Fruit fly (Drosophila melanogaster) whole organism, embryonic: ENCODE results near the gene Taf10.
A peak's percentile ranks its signal among the peaks of the same experiment; 100 is the strongest.

Source experiments
- Atf6 ChIP-seq: fragments of 200-800 bp; sonication (Bioruptor generic); IDR thresholded peaks from 2 replicates; pipeline ENCODE4 v1.3.6; 2022; ENCODE audit warnings: missing biosample characterization, missing genetic modification characterization
- C15 ChIP-seq: fragments of 200-800 bp; sonication (Bioruptor generic); IDR thresholded peaks from 3 replicates; pipeline ENCODE4 v1.3.6; 2022; ENCODE audit warnings: missing biosample characterization, missing genetic modification characterization
- CG10274 ChIP-seq: fragments of 200-800 bp; sonication (Bioruptor generic); optimal IDR thresholded peaks from 3 replicates; lab custom pipeline; 2017; ENCODE audit warnings: missing biosample characterization, mild to moderate bottlenecking, missing genetic modification characterization
- CG10366 ChIP-seq: fragments of 200-800 bp; sonication (Bioruptor generic); IDR thresholded peaks from 2 replicates; pipeline ENCODE4 v1.3.6; 2022; ENCODE audit warnings: missing biosample characterization, missing genetic modification characterization
- CG11085 ChIP-seq: fragments of 200-800 bp; sonication (Bioruptor generic); IDR thresholded peaks from 2 replicates; pipeline ENCODE4 v1.3.6; 2022; ENCODE audit warnings: missing biosample characterization, missing genetic modification characterization
- CG11093 ChIP-seq: fragments of 200-800 bp; sonication (Bioruptor generic); IDR thresholded peaks from 3 replicates; pipeline ENCODE4 v1.3.6; 2022; ENCODE audit warnings: missing biosample characterization, missing genetic modification characterization
- CG11456 ChIP-seq: fragments of 200-800 bp; sonication (Bioruptor generic); IDR thresholded peaks from 3 replicates; pipeline ENCODE4 v1.3.6; 2022; ENCODE audit warnings: missing biosample characterization, missing genetic modification characterization
- CG13624 ChIP-seq: fragments of 200-800 bp; sonication (Bioruptor generic); optimal IDR thresholded peaks from 2 replicates; lab custom pipeline; 2016; ENCODE audit warnings: missing biosample characterization, missing genetic modification characterization
- CG14014 ChIP-seq: fragments of 200-800 bp; sonication (Bioruptor generic); IDR thresholded peaks from 2 replicates; pipeline ENCODE4 v1.3.6; 2022; ENCODE audit warnings: missing biosample characterization, missing genetic modification characterization
- CG14667 ChIP-seq: fragments of 200-800 bp; sonication (Bioruptor generic); IDR thresholded peaks from 2 replicates; pipeline ENCODE4 v1.3.6; 2022; ENCODE audit warnings: missing biosample characterization, missing genetic modification characterization
- CG15479 ChIP-seq: fragments of 200-800 bp; sonication (Bioruptor generic); optimal IDR thresholded peaks from 3 replicates; lab custom pipeline; 2019; ENCODE audit warnings: missing biosample characterization, mild to moderate bottlenecking, missing genetic modification characterization, moderate library complexity
- CG16815 ChIP-seq: fragments of 200-800 bp; sonication (Bioruptor generic); optimal IDR thresholded peaks from 3 replicates; lab custom pipeline; 2017; ENCODE audit warnings: missing biosample characterization, mild to moderate bottlenecking, missing genetic modification characterization
- CG30431 ChIP-seq: fragments of 200-800 bp; sonication (Bioruptor generic); optimal IDR thresholded peaks from 2 replicates; lab custom pipeline; 2017; ENCODE audit warnings: missing biosample characterization, missing genetic modification characterization
- CG31224 ChIP-seq: fragments of 200-800 bp; sonication (Bioruptor generic); IDR thresholded peaks from 2 replicates; pipeline ENCODE4 v1.3.6; 2022; ENCODE audit warnings: missing biosample characterization, missing genetic modification characterization
- CG31365 ChIP-seq: fragments of 200-800 bp; sonication (Bioruptor generic); optimal IDR thresholded peaks from 2 replicates; lab custom pipeline; 2018; ENCODE audit warnings: missing biosample characterization, mild to moderate bottlenecking, missing genetic modification characterization
- CG32532 ChIP-seq: fragments of 200-800 bp; sonication (Bioruptor generic); IDR thresholded peaks from 2 replicates; pipeline ENCODE4 v1.3.6; 2022; ENCODE audit warnings: missing biosample characterization, missing genetic modification characterization
- CG34376 ChIP-seq: fragments of 200-800 bp; sonication (Bioruptor generic); optimal IDR thresholded peaks from 2 replicates; lab custom pipeline; 2018; ENCODE audit warnings: missing biosample characterization, mild to moderate bottlenecking, missing genetic modification characterization
- CG3726 ChIP-seq: fragments of 200-800 bp; sonication (Bioruptor generic); IDR thresholded peaks from 3 replicates; pipeline ENCODE4, ENCODE4 v1.3.6; 2022; ENCODE audit warnings: missing biosample characterization, missing genetic modification characterization
- CG4424 ChIP-seq: fragments of 200-800 bp; sonication (Bioruptor generic); optimal IDR thresholded peaks from 3 replicates; lab custom pipeline; 2016; ENCODE audit warnings: missing biosample characterization, missing genetic modification characterization
- CG4854 ChIP-seq: fragments of 200-800 bp; sonication (Bioruptor generic); optimal IDR thresholded peaks from 2 replicates; lab custom pipeline; 2016; ENCODE audit warnings: missing biosample characterization, missing genetic modification characterization, inconsistent platforms
- CG5245 ChIP-seq: fragments of 200-800 bp; sonication (Bioruptor generic); optimal IDR thresholded peaks from 3 replicates; lab custom pipeline; 2016; ENCODE audit warnings: missing biosample characterization, missing genetic modification characterization
- CG8089 ChIP-seq: fragments of 200-800 bp; sonication (Bioruptor generic); optimal IDR thresholded peaks from 3 replicates; lab custom pipeline; 2016; ENCODE audit warnings: missing biosample characterization, missing genetic modification characterization
- CG9437 ChIP-seq: fragments of 200-800 bp; sonication (Bioruptor generic); optimal IDR thresholded peaks from 2 replicates; lab custom pipeline; 2018; ENCODE audit warnings: missing biosample characterization, mild to moderate bottlenecking, missing genetic modification characterization
- Dip3 ChIP-seq: fragments of 200-800 bp; sonication (Bioruptor generic); optimal IDR thresholded peaks from 3 replicates; lab custom pipeline; 2016; ENCODE audit warnings: missing biosample characterization, missing genetic modification characterization
- ERR ChIP-seq: fragments of 200-800 bp; sonication (Bioruptor generic); optimal IDR thresholded peaks from 2 replicates; lab custom pipeline; 2016; ENCODE audit warnings: missing biosample characterization, missing genetic modification characterization
- Ets65A ChIP-seq: fragments of 200-800 bp; sonication (Bioruptor generic); peaks from one replicate; lab custom pipeline; 2016; ENCODE audit warnings: missing biosample characterization, missing genetic modification characterization
- GATAe ChIP-seq: fragments of 200-800 bp; sonication (Bioruptor generic); conservative IDR thresholded peaks from 2 replicates; pipeline ENCODE4 v1.3.6; 2022; ENCODE audit warnings: missing biosample characterization, missing genetic modification characterization
- HLH3B ChIP-seq: fragments of 200-800 bp; sonication (Bioruptor generic); IDR thresholded peaks from 2 replicates; pipeline ENCODE4 v1.3.6; 2022; ENCODE audit warnings: missing biosample characterization, missing genetic modification characterization
- Lim3 ChIP-seq: fragments of 200-800 bp; sonication (Bioruptor generic); IDR thresholded peaks from 2 replicates; pipeline ENCODE4 v1.3.6; 2022; ENCODE audit warnings: missing biosample characterization, missing genetic modification characterization
- MTF-1 ChIP-seq: fragments of 200-800 bp; sonication (Bioruptor generic); optimal IDR thresholded peaks from 2 replicates; lab custom pipeline; 2018; ENCODE audit warnings: missing biosample characterization, mild to moderate bottlenecking, missing genetic modification characterization, borderline replicate concordance
- Mad ChIP-seq: fragments of 200-800 bp; sonication (Bioruptor generic); optimal IDR thresholded peaks from 2 replicates; lab custom pipeline; 2016; ENCODE audit warnings: missing biosample characterization, missing genetic modification characterization
- Med ChIP-seq: fragments of 200-800 bp; sonication (Bioruptor generic); peaks from one replicate; lab custom pipeline; 2016; ENCODE audit warnings: missing biosample characterization, missing genetic modification characterization, mild to moderate bottlenecking, inconsistent platforms, moderate library complexity
- Mrtf ChIP-seq: fragments of 200-800 bp; sonication (Bioruptor generic); IDR thresholded peaks from 3 replicates; pipeline ENCODE4 v1.3.6; 2022; ENCODE audit warnings: missing biosample characterization, missing genetic modification characterization
- Myb ChIP-seq: fragments of 200-800 bp; sonication (Bioruptor generic); optimal IDR thresholded peaks from 2 replicates; lab custom pipeline; 2016; ENCODE audit warnings: missing biosample characterization, missing genetic modification characterization
- NC2α ChIP-seq: fragments of 200-800 bp; sonication (Bioruptor generic); optimal IDR thresholded peaks from 2 replicates; lab custom pipeline; 2016; ENCODE audit warnings: missing biosample characterization, missing genetic modification characterization
- NK7.1 ChIP-seq: fragments of 200-800 bp; sonication (Bioruptor generic); optimal IDR thresholded peaks from 3 replicates; lab custom pipeline; 2016; ENCODE audit warnings: missing biosample characterization, missing genetic modification characterization
- Nf-YC ChIP-seq: fragments of 200-800 bp; optimal IDR thresholded peaks from 3 replicates; lab custom pipeline; 2019; ENCODE audit warnings: missing biosample characterization, mild to moderate bottlenecking, missing genetic modification characterization, moderate library complexity
- chinmo ChIP-seq: fragments of 200-800 bp; sonication (Bioruptor generic); IDR thresholded peaks from 4 replicates; pipeline ENCODE4 v1.3.6; 2022; ENCODE audit warnings: missing biosample characterization, missing genetic modification characterization; ENCODE audit not compliant: partially characterized antibody
- dmrt99B ChIP-seq: fragments of 200-800 bp; sonication (Bioruptor generic); optimal IDR thresholded peaks from 2 replicates; lab custom pipeline; 2018; ENCODE audit warnings: missing biosample characterization, mild to moderate bottlenecking, missing genetic modification characterization, moderate library complexity
- dysf ChIP-seq: fragments of 200-800 bp; sonication (Bioruptor generic); IDR thresholded peaks from 3 replicates; pipeline ENCODE4 v1.3.6; 2022; ENCODE audit warnings: missing biosample characterization, missing genetic modification characterization
- gfzf ChIP-seq: fragments of 200-800 bp; sonication (Bioruptor generic); optimal IDR thresholded peaks from 2 replicates; lab custom pipeline; 2016; ENCODE audit warnings: missing biosample characterization, mild to moderate bottlenecking, missing genetic modification characterization, moderate library complexity
- hkb ChIP-seq, 2 experiments: fragments of 200-800 bp in 1 of 2; fragments of >200 bp in 1 of 2; sonication (Bioruptor generic) in 1 of 2; IDR thresholded peaks in 1 of 2; optimal IDR thresholded peaks in 1 of 2; 2 replicates each; pipeline versions ENCODE4 v1.3.6 to Lab custom; 2017 to 2022; ENCODE audit warnings: missing biosample characterization in 1 of 2, missing genetic modification characterization in 1 of 2
- ind ChIP-seq: fragments of 200-800 bp; sonication (Bioruptor generic); optimal IDR thresholded peaks from 3 replicates; lab custom pipeline; 2016; ENCODE audit warnings: missing biosample characterization, missing genetic modification characterization
- inv ChIP-seq: fragments of 200-800 bp; sonication (Bioruptor generic); IDR thresholded peaks from 2 replicates; pipeline ENCODE4 v1.3.6; 2022; ENCODE audit warnings: missing biosample characterization, missing genetic modification characterization; ENCODE audit not compliant: partially characterized antibody
- knrl ChIP-seq: fragments of 200-800 bp; sonication (Bioruptor generic); IDR thresholded peaks from 3 replicates; pipeline ENCODE4 v1.3.6; 2022; ENCODE audit warnings: missing biosample characterization, missing genetic modification characterization; ENCODE audit not compliant: partially characterized antibody
- nom ChIP-seq: fragments of 200-800 bp; sonication (Bioruptor generic); optimal IDR thresholded peaks from 2 replicates; lab custom pipeline; 2017; ENCODE audit warnings: missing biosample characterization, missing genetic modification characterization, mild to moderate bottlenecking, moderate library complexity, missing genetic modification reagents
- odd ChIP-seq: fragments of 200-800 bp; sonication (Bioruptor generic); optimal IDR thresholded peaks from 2 replicates; lab custom pipeline; 2017; ENCODE audit warnings: missing biosample characterization, mild to moderate bottlenecking, missing genetic modification characterization
- p53 ChIP-seq: fragments of 200-800 bp; sonication (Bioruptor generic); optimal IDR thresholded peaks from 2 replicates; lab custom pipeline; 2016; ENCODE audit warnings: missing biosample characterization, missing genetic modification characterization
- slbo ChIP-seq: fragments of 200-800 bp; sonication (Bioruptor generic); IDR thresholded peaks from 2 replicates; pipeline ENCODE4 v1.3.6; 2022; ENCODE audit warnings: missing biosample characterization, missing genetic modification characterization
- tgo ChIP-seq: fragments of 200-800 bp; sonication (Bioruptor generic); IDR thresholded peaks from 3 replicates; pipeline ENCODE4 v1.3.6; 2022; ENCODE audit warnings: missing biosample characterization, missing genetic modification characterization
- vnd ChIP-seq: fragments of 200-800 bp; sonication (Bioruptor generic); IDR thresholded peaks from 3 replicates; pipeline ENCODE4 v1.3.6; 2022; ENCODE audit warnings: missing biosample characterization, missing genetic modification characterization; ENCODE audit not compliant: partially characterized antibody
- yki ChIP-seq: fragments of >200 bp; optimal IDR thresholded peaks from 3 replicates; lab custom pipeline; 2018

The Taf10 gene

dm6 chr2L:2723100-2723499 lies 44.6 kb upstream of the Taf10 start (continued):
- no peak for TF ChIP-seq CG34376 (GFP tag; lab: Kevin White, UChicago)
- 0 out of 2 replicates have a peak, but pooled peaks have one; percentile 28 for TF ChIP-seq CG14014 (GFP tag; lab: Robert Waterston, UW)
- TF ChIP-seq ERR = no peak
- TF ChIP-seq CG4424 (GFP tag; lab: Kevin White, UChicago) = no peak
- TF ChIP-seq CG10366 (GFP tag; lab: Robert Waterston, UW) = peak; percentile 36
- TF ChIP-seq ind (GFP tag; lab: Kevin White, UChicago) = peak; percentile 18
- TF ChIP-seq knrl = no peak
- peak; percentile 58 for TF ChIP-seq dysf (GFP tag; lab: Robert Waterston, UW)
- 0 out of 2 replicates have a peak, but pooled peaks have one; percentile 10 for TF ChIP-seq CG31224 (GFP tag; lab: Robert Waterston, UW)
- TF ChIP-seq hkb (optimal IDR thresholded peaks at IDR 0.05; lab: Kevin White, UChicago) = no peak
- TF ChIP-seq hkb (GFP tag; IDR thresholded peaks at IDR 0.05; lab: Robert Waterston, UW) = 0 out of 2 replicates have a peak, but pooled peaks have one; percentile 20
- peak; percentile 30 for TF ChIP-seq dmrt99B
- TF ChIP-seq chinmo (GFP tag; lab: Robert Waterston, UW) = no peak
- TF ChIP-seq gfzf (GFP tag; lab: Kevin White, UChicago) = no peak
- TF ChIP-seq CG9437 (GFP tag; lab: Kevin White, UChicago) = no peak
- no peak for TF ChIP-seq GATAe (GFP tag; lab: Robert Waterston, UW)
- no peak for TF ChIP-seq Myb
- no peak for TF ChIP-seq Lim3
- no peak for TF ChIP-seq inv (GFP tag; lab: Robert Waterston, UW)
- peak; percentile 68; the same call in 1 of the 2 replicates for TF ChIP-seq slbo (GFP tag; lab: Robert Waterston, UW)
- peak; percentile 56 for TF ChIP-seq CG32532 (GFP tag; lab: Robert Waterston, UW)
- no peak for TF ChIP-seq CG16815
- TF ChIP-seq NK7.1 (GFP tag; lab: Kevin White, UChicago) = no peak
- no peak for TF ChIP-seq CG31365
- no peak for TF ChIP-seq CG11093
- no peak for TF ChIP-seq Nf-YC (tag; lab: Kevin White, UChicago)
- no peak for TF ChIP-seq HLH3B (GFP tag; lab: Robert Waterston, UW)
- no peak for TF ChIP-seq yki (lab: Kevin White, UChicago)
- TF ChIP-seq MTF-1 (GFP tag; lab: Kevin White, UChicago) = no peak
- 0 out of 2 replicates have a peak, but pooled peaks have one; percentile 13 for TF ChIP-seq CG14667
- TF ChIP-seq CG11456 (GFP tag; lab: Robert Waterston, UW) = 0 out of 3 replicates have a peak, but pooled peaks have one; percentile 42
- no peak for TF ChIP-seq CG4854 (GFP tag; lab: Kevin White, UChicago)
- TF ChIP-seq p53 = no peak
- TF ChIP-seq odd (GFP tag; lab: Kevin White, UChicago) = no peak
- no peak for TF ChIP-seq Mad (GFP tag; lab: Kevin White, UChicago)
- TF ChIP-seq nom = no peak
- TF ChIP-seq CG3726 = no peak
- no peak for TF ChIP-seq NC2α (GFP tag; lab: Kevin White, UChicago)
- TF ChIP-seq CG8089 = no peak
- TF ChIP-seq Ets65A (GFP tag; lab: Kevin White, UChicago) = peak; percentile 91
- TF ChIP-seq CG30431 = no peak
- TF ChIP-seq CG10274 (GFP tag; lab: Kevin White, UChicago) = no peak
- TF ChIP-seq CG5245 (GFP tag; lab: Kevin White, UChicago) = no peak
- TF ChIP-seq CG11085 = no peak
- no peak for TF ChIP-seq Atf6 (GFP tag; lab: Robert Waterston, UW)
- peak; percentile 1 for TF ChIP-seq Dip3
- TF ChIP-seq CG13624 (GFP tag; lab: Kevin White, UChicago) = peak; percentile 5
- no peak for TF ChIP-seq C15 (GFP tag; lab: Robert Waterston, UW)
- 0 out of 3 replicates have a peak, but pooled peaks have one; percentile 24 for TF ChIP-seq Mrtf (GFP tag; lab: Robert Waterston, UW)
- peak; percentile 36; the same call in 1 of the 3 replicates for TF ChIP-seq tgo
- peak; percentile 83 for TF ChIP-seq Med (GFP tag; lab: Kevin White, UChicago)
- no peak for TF ChIP-seq CG15479
- TF ChIP-seq vnd = no peak
